Fruit fly (Drosophila melanogaster): ENCODE measurements around the gene Gagr.

dm6 chr3L:16394506-16394905 is at the start of gene Gagr:
- TF ChIP-seq Sox102F (GFP tag; optimal IDR thresholded peaks at IDR 0.05): no peak
- no peak for TF ChIP-seq Blimp-1 (GFP tag; optimal IDR thresholded peaks at IDR 0.05)
- no peak for TF ChIP-seq pdm3 (GFP tag; optimal IDR thresholded peaks at IDR 0.05)
- TF ChIP-seq OdsH (GFP tag; optimal IDR thresholded peaks at IDR 0.05): no peak
- no peak for TF ChIP-seq eg (GFP tag; IDR thresholded peaks at IDR 0.05)
- no peak for TF ChIP-seq CG6808 (GFP tag; optimal IDR thresholded peaks at IDR 0.05)
- TF ChIP-seq salr (GFP tag; optimal IDR thresholded peaks at IDR 0.05): no peak
- TF ChIP-seq Ets21C (GFP tag; optimal IDR thresholded peaks at IDR 0.05): no peak
- no peak for TF ChIP-seq CG8319 (GFP tag; optimal IDR thresholded peaks at IDR 0.05)
- TF ChIP-seq Lpt (GFP tag; optimal IDR thresholded peaks at IDR 0.05): no peak

Data from whole organism, prepupa.